Worm (Caenorhabditis elegans) whole organism, mixed stage, embryonic: ENCODE results near the gene D2024.18.

Experiments
- M03D4.4 ChIP-seq: sonication (generic microtip); optimal IDR thresholded peaks from 2 replicates; lab custom pipeline; 2017; ENCODE audit warnings: mild to moderate bottlenecking, missing genetic modification characterization, missing compliant biosample characterization
- bed-3 ChIP-seq: fragments of 200-800 bp; sonication (Bioruptor generic); optimal IDR thresholded peaks from 3 replicates; lab custom pipeline; 2018; ENCODE audit warnings: mild to moderate bottlenecking, missing genetic modification characterization, moderate library complexity, missing compliant biosample characterization
- blmp-1 ChIP-seq: fragments of 150-350 bp; optimal IDR thresholded peaks from 2 replicates; lab custom pipeline; 2014; ENCODE audit warnings: missing biosample characterization, missing genetic modification characterization
- ceh-39 ChIP-seq: fragments of 150-350 bp; optimal IDR thresholded peaks from 2 replicates; lab custom pipeline; 2014; ENCODE audit warnings: missing biosample characterization, missing genetic modification characterization
- ceh-43 ChIP-seq: fragments of 200-800 bp; sonication (Bioruptor generic); optimal IDR thresholded peaks from 2 replicates; lab custom pipeline; 2018; ENCODE audit warnings: mild to moderate bottlenecking, missing genetic modification characterization, moderate library complexity, missing compliant biosample characterization
- ceh-83 ChIP-seq: fragments of 200-800 bp; sonication (Bioruptor generic); optimal IDR thresholded peaks from 2 replicates; lab custom pipeline; 2018; ENCODE audit warnings: mild to moderate bottlenecking, missing genetic modification characterization, missing compliant biosample characterization
- ces-1 ChIP-seq: fragments of 150-350 bp; optimal IDR thresholded peaks from 2 replicates; lab custom pipeline; 2014; ENCODE audit warnings: missing biosample characterization, missing genetic modification reagents, missing genetic modification characterization
- cnd-1 ChIP-seq: fragments of 200-800 bp; sonication (Bioruptor generic); optimal IDR thresholded peaks from 2 replicates; lab custom pipeline; 2018; ENCODE audit warnings: mild to moderate bottlenecking, missing genetic modification characterization, missing compliant biosample characterization
- drap-1 ChIP-seq: fragments of 200-800 bp; sonication (Bioruptor generic); optimal IDR thresholded peaks from 3 replicates; lab custom pipeline; 2018; ENCODE audit warnings: mild to moderate bottlenecking, missing genetic modification characterization, missing compliant biosample characterization
- elt-3 ChIP-seq: fragments of 150-350 bp; optimal IDR thresholded peaks from 2 replicates; lab custom pipeline; 2014; ENCODE audit warnings: missing biosample characterization, missing genetic modification characterization
- flh-1 ChIP-seq: fragments of 200-800 bp; sonication (Bioruptor generic); optimal IDR thresholded peaks from 2 replicates; lab custom pipeline; 2018; ENCODE audit warnings: mild to moderate bottlenecking, missing genetic modification characterization, moderate library complexity, missing compliant biosample characterization
- ham-2 ChIP-seq: fragments of 200-800 bp; sonication (Bioruptor generic); optimal IDR thresholded peaks from 2 replicates; lab custom pipeline; 2018; ENCODE audit warnings: mild to moderate bottlenecking, missing genetic modification characterization, missing compliant biosample characterization
- hlh-1 ChIP-seq: fragments of 150-350 bp; optimal IDR thresholded peaks from 2 replicates; lab custom pipeline; 2014; ENCODE audit warnings: missing biosample characterization, missing genetic modification reagents, missing genetic modification characterization
- lin-13 ChIP-seq: fragments of 150-350 bp; optimal IDR thresholded peaks from 2 replicates; lab custom pipeline; 2014; ENCODE audit warnings: missing biosample characterization, missing genetic modification characterization
- lin-32 ChIP-seq: fragments of 200-800 bp; sonication (Bioruptor generic); optimal IDR thresholded peaks from 2 replicates; lab custom pipeline; 2018; ENCODE audit warnings: mild to moderate bottlenecking, missing genetic modification characterization, missing compliant biosample characterization
- lsy-2 ChIP-seq: fragments of 150-350 bp; optimal IDR thresholded peaks from 2 replicates; lab custom pipeline; 2014; ENCODE audit warnings: missing biosample characterization, missing genetic modification characterization
- mab-5 ChIP-seq: fragments of 150-350 bp; optimal IDR thresholded peaks from 2 replicates; lab custom pipeline; 2014; ENCODE audit warnings: missing biosample characterization, missing genetic modification characterization
- mep-1 ChIP-seq: fragments of 150-350 bp; optimal IDR thresholded peaks from 2 replicates; lab custom pipeline; 2017; ENCODE audit warnings: missing biosample characterization, missing genetic modification reagents, missing genetic modification characterization, inconsistent platforms
- mls-2 ChIP-seq: sonication (generic microtip); optimal IDR thresholded peaks from 2 replicates; lab custom pipeline; 2016; ENCODE audit warnings: mild to moderate bottlenecking, missing genetic modification characterization, moderate library complexity, missing compliant biosample characterization
- nhr-237 ChIP-seq: fragments of 150-350 bp; optimal IDR thresholded peaks from 2 replicates; lab custom pipeline; 2014; ENCODE audit warnings: missing biosample characterization, missing genetic modification characterization
- nhr-28 ChIP-seq: fragments of 150-350 bp; optimal IDR thresholded peaks from 2 replicates; lab custom pipeline; 2014; ENCODE audit warnings: missing biosample characterization, missing genetic modification characterization
- nhr-76 ChIP-seq: sonication (generic microtip); optimal IDR thresholded peaks from 2 replicates; lab custom pipeline; 2017; ENCODE audit warnings: missing biosample characterization, missing genetic modification characterization
- pha-4 ChIP-seq: fragments of 150-350 bp; optimal IDR thresholded peaks from 2 replicates; lab custom pipeline; 2018; ENCODE audit warnings: missing biosample characterization, missing genetic modification reagents, missing genetic modification characterization
- sem-2 ChIP-seq: fragments of 200-800 bp; sonication (Bioruptor generic); optimal IDR thresholded peaks from 2 replicates; lab custom pipeline; 2018; ENCODE audit warnings: mild to moderate bottlenecking, missing genetic modification characterization, missing compliant biosample characterization
- sptf-1 ChIP-seq: sonication (generic microtip); optimal IDR thresholded peaks from 2 replicates; lab custom pipeline; 2017; ENCODE audit warnings: mild to moderate bottlenecking, missing genetic modification characterization, moderate library complexity, missing compliant biosample characterization
- unc-120 ChIP-seq: sonication (generic microtip); optimal IDR thresholded peaks from 2 replicates; lab custom pipeline; 2017; ENCODE audit warnings: missing genetic modification characterization, missing compliant biosample characterization; ENCODE audit not compliant: poor library complexity, severe bottlenecking
- unc-39 ChIP-seq: fragments of 150-350 bp; optimal IDR thresholded peaks from 2 replicates; lab custom pipeline; 2014; ENCODE audit warnings: missing biosample characterization, missing genetic modification characterization
- zip-8 ChIP-seq: fragments of 150-350 bp; optimal IDR thresholded peaks from 2 replicates; lab custom pipeline; 2014; ENCODE audit warnings: missing biosample characterization, missing genetic modification characterization

The D2024.18 gene

DNA sequence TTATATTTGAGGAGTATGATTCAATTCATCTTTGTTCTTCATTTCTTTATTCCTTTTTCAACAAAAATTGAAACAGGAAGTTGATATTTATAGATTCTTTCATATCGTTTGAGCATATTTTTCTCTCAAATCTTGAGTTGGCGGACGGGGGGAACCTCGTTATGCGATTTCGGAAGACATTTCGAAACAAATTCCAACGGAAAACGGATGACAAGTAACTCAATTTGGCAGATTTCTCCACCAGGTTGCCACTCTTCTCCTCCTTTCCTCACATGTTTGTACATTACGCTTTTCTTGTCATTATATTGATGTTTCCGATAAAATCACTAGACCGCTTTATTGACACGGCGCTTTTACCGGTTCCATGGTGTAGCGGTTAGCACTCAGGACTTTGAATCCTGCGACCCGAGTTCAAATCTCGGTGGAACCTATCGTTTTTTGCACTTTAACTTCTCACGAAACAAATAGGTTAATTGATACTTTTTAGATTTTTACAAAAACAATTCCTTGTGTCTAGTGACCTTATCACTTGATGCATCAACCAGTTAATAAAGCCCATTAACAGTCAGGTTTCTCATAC lies 24.8 kb downstream of the D2024.18 start:
- TF ChIP-seq ceh-39 (tag; lab: Kevin White, UChicago) (no peak), ces-1 (GFP tag; lab: Kevin White, UChicago) (peak; percentile 76)
- TF ChIP-seq, all 35 proteins: peak for 1

- TF ChIP-seq mep-1 (tag; lab: Kevin White, UChicago) (no peak), ces-1 (GFP tag; lab: Kevin White, UChicago) (no peak), mab-5 (tag; lab: Kevin White, UChicago) (no peak), sem-2 (GFP tag; lab: Kevin White, UChicago) (no peak), mls-2 (tag; lab: Kevin White, UChicago) (no peak), ceh-83 (GFP tag; lab: Kevin White, UChicago) (no peak), lin-13 (tag; lab: Kevin White, UChicago) (no peak), zip-8 (tag; lab: Kevin White, UChicago) (no peak), ceh-39 (tag; lab: Kevin White, UChicago) (no peak), flh-1 (GFP tag; lab: Kevin White, UChicago) (no peak)
These were observed 26.4 kb downstream of the D2024.18 start, which contains the start of gene C06E4.2 for ce11 chrIV:7276661-7277060. Gene C06E4.2 (plus strand): TSS chrIV:7276961.

DNA sequence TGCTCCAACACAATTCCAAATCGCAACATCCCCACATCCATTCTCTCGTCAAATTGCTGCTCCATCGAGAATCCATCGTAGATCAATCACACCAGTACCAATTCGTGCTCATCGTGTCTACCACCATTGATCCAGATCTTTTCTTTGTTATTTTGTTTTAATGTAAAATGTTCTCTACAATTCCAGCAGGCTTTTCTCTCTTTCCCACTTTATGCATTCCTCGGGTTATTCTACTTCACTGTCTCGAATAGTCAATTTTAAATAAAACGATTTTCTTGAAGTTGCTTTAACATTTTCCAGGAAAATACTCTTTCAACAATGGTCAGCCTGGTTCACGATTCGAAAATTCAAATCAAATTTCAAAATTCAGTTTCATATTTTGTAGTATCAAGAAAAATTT lies 32.7 kb downstream of the D2024.18 start, which contains the start of gene C06E4.1:
C06E4.1 (plus strand) TSS at position 301 of the 400 bp plus-strand sequence.
- TF ChIP-seq M03D4.4 (tag; lab: Kevin White, UChicago) (no peak), drap-1 (no peak), ces-1 (GFP tag; lab: Kevin White, UChicago) (no peak), mab-5 (tag; lab: Kevin White, UChicago) (no peak), flh-1 (GFP tag; lab: Kevin White, UChicago) (no peak), pha-4 (no peak), ceh-39 (tag; lab: Kevin White, UChicago) (no peak), elt-3 (no peak), nhr-28 (tag; lab: Kevin White, UChicago) (no peak), cnd-1 (tag; lab: Kevin White, UChicago) (no peak), nhr-76 (tag; lab: Kevin White, UChicago) (no peak), mep-1 (tag; lab: Kevin White, UChicago) (no peak), bed-3 (GFP tag; lab: Kevin White, UChicago) (no peak), blmp-1 (tag; lab: Kevin White, UChicago) (no peak), lin-32 (GFP tag; lab: Kevin White, UChicago) (no peak), unc-39 (no peak)

DNA sequence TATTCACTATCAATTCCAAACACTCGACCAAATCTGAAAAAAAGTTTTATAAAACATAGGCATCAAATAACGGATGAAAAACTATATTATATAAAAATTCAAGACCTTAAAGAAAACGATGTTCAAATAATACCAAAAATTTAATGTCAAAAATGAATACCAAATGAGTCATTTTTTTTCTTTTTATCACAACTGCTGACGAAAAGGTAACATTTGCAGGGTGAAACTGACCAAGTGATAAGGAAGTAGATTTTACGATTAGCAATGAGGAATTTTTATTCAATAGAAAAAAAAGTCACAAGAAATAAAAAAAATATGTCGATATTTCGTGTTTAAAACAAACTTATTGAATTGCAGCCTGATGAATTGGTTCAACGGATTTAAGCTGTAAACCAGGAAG lies 35.6 kb downstream of the D2024.18 start, which contains the start of gene C06E4.8:
C06E4.8 (minus strand) TSS at position 37 of the 400 bp plus-strand sequence.
- TF ChIP-seq mab-5 (tag; lab: Kevin White, UChicago), result no peak
- no peak for TF ChIP-seq nhr-237 (tag; lab: Kevin White, UChicago)
- TF ChIP-seq lsy-2, result no peak

DNA sequence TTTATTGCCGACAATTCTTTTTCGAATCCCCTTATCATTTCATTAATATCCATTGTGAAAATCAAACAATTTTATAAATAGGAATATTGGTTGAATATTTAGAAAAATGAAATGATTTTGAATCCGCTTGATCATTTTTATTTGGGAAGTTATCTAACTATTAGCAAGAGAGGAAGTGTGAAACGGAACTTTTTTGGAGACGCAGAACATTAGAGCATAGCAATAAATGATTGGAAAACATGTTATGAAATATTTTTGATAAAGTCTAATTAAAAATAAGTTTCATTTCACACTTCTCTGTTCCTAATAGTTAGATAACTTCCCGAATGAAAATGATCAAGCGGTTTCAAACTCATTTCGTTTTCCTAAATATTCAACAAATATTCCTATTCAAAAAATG lies 37.2 kb downstream of the D2024.18 start, which contains the start of gene F42C5.3:
F42C5.3 (minus strand) TSS at position 101 of the 400 bp plus-strand sequence.
- TF ChIP-seq ham-2 (GFP tag; lab: Kevin White, UChicago) (no peak), zip-8 (tag; lab: Kevin White, UChicago) (no peak), unc-39 (no peak), pha-4 (no peak), elt-3 (no peak), lsy-2 (no peak), nhr-237 (tag; lab: Kevin White, UChicago) (no peak), lin-13 (tag; lab: Kevin White, UChicago) (no peak), unc-120 (tag; lab: Kevin White, UChicago) (no peak), hlh-1 (tag; lab: Kevin White, UChicago) (no peak), ces-1 (GFP tag; lab: Kevin White, UChicago) (no peak), M03D4.4 (tag; lab: Kevin White, UChicago) (no peak), nhr-28 (tag; lab: Kevin White, UChicago) (no peak), sptf-1 (tag; lab: Kevin White, UChicago) (no peak), ceh-43 (GFP tag; lab: Kevin White, UChicago) (no peak), lin-32 (GFP tag; lab: Kevin White, UChicago) (no peak), flh-1 (GFP tag; lab: Kevin White, UChicago) (no peak)
- TF ChIP-seq, all 35 proteins: peak for 0
